Fruit fly (Drosophila melanogaster): ENCODE results near the gene CG14830.

CG14830 gene

DNA sequence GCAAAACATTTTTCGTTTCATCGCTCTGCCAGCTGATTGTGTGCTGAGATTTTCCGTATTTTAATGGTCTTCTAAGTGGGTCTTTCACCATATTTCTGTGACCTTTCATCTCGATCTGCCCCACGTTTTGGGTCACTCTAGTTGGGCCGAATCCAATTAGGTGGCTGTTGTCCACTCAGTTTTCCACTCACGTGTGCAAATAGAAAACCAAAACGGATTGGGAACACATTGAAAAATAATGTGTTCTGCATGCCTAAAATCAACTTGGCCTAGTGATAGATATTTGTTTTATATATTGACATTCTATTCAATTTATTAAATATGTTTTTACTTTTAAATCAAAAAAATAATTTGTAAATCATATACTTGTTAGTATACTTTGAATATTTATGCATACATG, 29.5 kb downstream of the CG14830 start, which contains the start of gene CG14826:
CG14826 (plus strand) TSS at position 301 of the 400 bp plus-strand sequence.
- TF ChIP-seq dsx (GFP tag; optimal IDR thresholded peaks at IDR 0.05; ENCODE audit: poor library complexity, severe bottlenecking) = no peak

Data from whole organism, prepupa.